Fruit fly (Drosophila melanogaster) whole organism, embryonic: ENCODE data around the gene CG33969.
A peak's percentile ranks its signal among the peaks of the same experiment; 100 is the strongest.

Experiments used
- B-H2 ChIP-seq: fragments of 200-800 bp; sonication (Bioruptor generic); optimal IDR thresholded peaks from 2 replicates; lab custom pipeline; 2018; ENCODE audit warnings: missing biosample characterization, mild to moderate bottlenecking, missing genetic modification characterization
- Blimp-1 ChIP-seq: fragments of 200-800 bp; sonication (Bioruptor generic); optimal IDR thresholded peaks from 3 replicates; lab custom pipeline; 2018; ENCODE audit warnings: missing biosample characterization, missing genetic modification characterization, mild to moderate bottlenecking, moderate library complexity, missing genetic modification reagents
- CG10321 ChIP-seq: fragments of 200-800 bp; sonication (Bioruptor generic); IDR thresholded peaks from 2 replicates; pipeline ENCODE4 v1.3.6; 2022; ENCODE audit warnings: missing biosample characterization, missing genetic modification characterization
- CG10431 ChIP-seq: fragments of 200-800 bp; sonication (Bioruptor generic); optimal IDR thresholded peaks from 3 replicates; lab custom pipeline; 2018; ENCODE audit warnings: missing biosample characterization, mild to moderate bottlenecking, missing genetic modification characterization
- CG10959 ChIP-seq: fragments of 200-800 bp; sonication (Bioruptor generic); IDR thresholded peaks from 2 replicates; pipeline ENCODE4 v1.3.6; 2022; ENCODE audit warnings: missing biosample characterization, missing genetic modification characterization
- CG12659 ChIP-seq: fragments of 200-800 bp; sonication (Bioruptor generic); optimal IDR thresholded peaks from 3 replicates; lab custom pipeline; 2017; ENCODE audit warnings: mild to moderate bottlenecking, missing biosample characterization, missing genetic modification reagents, missing genetic modification characterization
- CG13424 ChIP-seq: fragments of 200-800 bp; sonication (Bioruptor generic); optimal IDR thresholded peaks from 2 replicates; lab custom pipeline; 2019; ENCODE audit warnings: missing biosample characterization, mild to moderate bottlenecking, missing genetic modification characterization, moderate library complexity
- CG14710 ChIP-seq: fragments of 200-800 bp; sonication (Bioruptor generic); optimal IDR thresholded peaks from 3 replicates; lab custom pipeline; 2019; ENCODE audit warnings: missing biosample characterization, mild to moderate bottlenecking, missing genetic modification characterization, moderate library complexity
- CG15269 ChIP-seq: fragments of 200-800 bp; sonication (Bioruptor generic); optimal IDR thresholded peaks from 2 replicates; lab custom pipeline; 2018; ENCODE audit warnings: missing biosample characterization, mild to moderate bottlenecking, missing genetic modification characterization, moderate library complexity
- CG1529 ChIP-seq: fragments of 200-800 bp; sonication (Bioruptor generic); optimal IDR thresholded peaks from 3 replicates; lab custom pipeline; 2018; ENCODE audit warnings: missing biosample characterization, missing genetic modification characterization
- CG1603 ChIP-seq: fragments of 200-800 bp; sonication (Bioruptor generic); optimal IDR thresholded peaks from 2 replicates; lab custom pipeline; 2019; ENCODE audit warnings: missing biosample characterization, mild to moderate bottlenecking, missing genetic modification characterization, moderate library complexity
- CG2120 ChIP-seq: fragments of 200-800 bp; sonication (Bioruptor generic); optimal IDR thresholded peaks from 3 replicates; lab custom pipeline; 2016; ENCODE audit warnings: missing biosample characterization, missing genetic modification characterization
- CG2199 ChIP-seq: fragments of 200-800 bp; sonication (Bioruptor generic); IDR thresholded peaks from 3 replicates; pipeline ENCODE4 v1.3.6; 2022; ENCODE audit warnings: missing biosample characterization, missing genetic modification characterization
- CG2889 ChIP-seq: fragments of 200-800 bp; sonication (Bioruptor generic); IDR thresholded peaks from 3 replicates; pipeline ENCODE4 v1.3.6; 2022; ENCODE audit warnings: missing biosample characterization, missing genetic modification characterization
- CG30020 ChIP-seq: fragments of 200-800 bp; optimal IDR thresholded peaks from 2 replicates; lab custom pipeline; 2019; ENCODE audit warnings: missing biosample characterization, mild to moderate bottlenecking, missing genetic modification characterization, moderate library complexity
- CG31224 ChIP-seq: fragments of 200-800 bp; sonication (Bioruptor generic); IDR thresholded peaks from 2 replicates; pipeline ENCODE4 v1.3.6; 2022; ENCODE audit warnings: missing biosample characterization, missing genetic modification characterization
- CG3726 ChIP-seq: fragments of 200-800 bp; sonication (Bioruptor generic); IDR thresholded peaks from 3 replicates; pipeline ENCODE4, ENCODE4 v1.3.6; 2022; ENCODE audit warnings: missing biosample characterization, missing genetic modification characterization
- CG6654 ChIP-seq: fragments of 200-800 bp; sonication (Bioruptor generic); optimal IDR thresholded peaks from 2 replicates; lab custom pipeline; 2017; ENCODE audit warnings: missing biosample characterization, mild to moderate bottlenecking, missing genetic modification characterization
- CG9876 ChIP-seq: fragments of 200-800 bp; sonication (Bioruptor generic); optimal IDR thresholded peaks from 2 replicates; lab custom pipeline; 2016; ENCODE audit warnings: missing biosample characterization, missing genetic modification characterization
- CG9932 ChIP-seq: fragments of 200-800 bp; sonication (Bioruptor generic); IDR thresholded peaks from 2 replicates; pipeline ENCODE4 v1.3.6; 2022; ENCODE audit warnings: missing biosample characterization, missing genetic modification characterization
- Dek ChIP-seq: fragments of 200-800 bp; sonication (Bioruptor generic); optimal IDR thresholded peaks from 3 replicates; lab custom pipeline; 2019; ENCODE audit warnings: missing biosample characterization, mild to moderate bottlenecking, missing genetic modification characterization, moderate library complexity
- Dll ChIP-seq: fragments of 200-800 bp; sonication (Bioruptor generic); IDR thresholded peaks from 4 replicates; pipeline ENCODE4 v1.3.6; 2022; ENCODE audit warnings: missing biosample characterization, missing genetic modification characterization; ENCODE audit not compliant: partially characterized antibody
- Dp ChIP-seq: fragments of 200-800 bp; sonication (Bioruptor generic); optimal IDR thresholded peaks from 2 replicates; lab custom pipeline; 2018; ENCODE audit warnings: missing biosample characterization, mild to moderate bottlenecking, missing genetic modification characterization, moderate library complexity
- Dref ChIP-seq: fragments of 200-800 bp; sonication (Bioruptor generic); IDR thresholded peaks from 2 replicates; pipeline ENCODE4 v1.3.6; 2022; ENCODE audit warnings: missing biosample characterization, missing genetic modification characterization
- Fer1 ChIP-seq: fragments of 200-800 bp; sonication (Bioruptor generic); optimal IDR thresholded peaks from 2 replicates; lab custom pipeline; 2017; ENCODE audit warnings: missing biosample characterization, mild to moderate bottlenecking, missing genetic modification characterization
- MESR4 ChIP-seq: fragments of 200-800 bp; sonication (Bioruptor generic); optimal IDR thresholded peaks from 2 replicates; lab custom pipeline; 2018; ENCODE audit warnings: missing biosample characterization, mild to moderate bottlenecking, missing genetic modification characterization, moderate library complexity
- Oaz ChIP-seq: fragments of 200-800 bp; sonication (Bioruptor generic); IDR thresholded peaks from 2 replicates; pipeline ENCODE4 v1.3.6; 2022; ENCODE audit warnings: missing biosample characterization, missing genetic modification characterization
- Rx ChIP-seq: fragments of 200-800 bp; sonication (Bioruptor generic); IDR thresholded peaks from 2 replicates; pipeline ENCODE4 v1.3.6; 2022; ENCODE audit warnings: missing biosample characterization, missing genetic modification characterization
- Usf ChIP-seq: fragments of 200-800 bp; sonication (Bioruptor generic); optimal IDR thresholded peaks from 2 replicates; lab custom pipeline; 2017; ENCODE audit warnings: missing genotype, missing biosample characterization, missing genetic modification characterization
- YL-1 ChIP-seq: fragments of 200-800 bp; sonication (Bioruptor generic); optimal IDR thresholded peaks from 3 replicates; lab custom pipeline; 2017; ENCODE audit warnings: missing biosample characterization, mild to moderate bottlenecking, missing genetic modification characterization
- ase ChIP-seq: fragments of 200-800 bp; sonication (Bioruptor generic); IDR thresholded peaks from 3 replicates; pipeline ENCODE4 v1.3.6; 2022; ENCODE audit warnings: missing biosample characterization, missing genetic modification characterization
- ato ChIP-seq: fragments of 200-800 bp; sonication (Bioruptor generic); IDR thresholded peaks from 2 replicates; pipeline ENCODE4 v1.3.6; 2022; ENCODE audit warnings: missing biosample characterization, missing genetic modification characterization; ENCODE audit not compliant: partially characterized antibody
- bbx ChIP-seq: fragments of 200-800 bp; sonication (Bioruptor generic); IDR thresholded peaks from 2 replicates; pipeline ENCODE4 v1.3.6; 2022; ENCODE audit warnings: missing biosample characterization, missing genetic modification characterization; ENCODE audit not compliant: partially characterized antibody
- cad ChIP-seq: fragments of >200 bp; optimal IDR thresholded peaks from 2 replicates; lab custom pipeline; 2017; ENCODE audit warnings: missing biosample characterization, missing genetic modification characterization
- caup ChIP-seq: fragments of 200-800 bp; sonication (Bioruptor generic); optimal IDR thresholded peaks from 3 replicates; lab custom pipeline; 2017; ENCODE audit warnings: missing biosample characterization, mild to moderate bottlenecking, missing genetic modification characterization, moderate library complexity; ENCODE audit not compliant: severe bottlenecking
- crp ChIP-seq, 2 experiments: fragments of 200-800 bp; sonication (Bioruptor generic); optimal IDR thresholded peaks; 2 replicates in 1 of 2; 3 replicates in 1 of 2; lab custom pipeline; 2017; ENCODE audit warnings: missing biosample characterization in 2 of 2, missing genetic modification characterization in 2 of 2, mild to moderate bottlenecking in 1 of 2, moderate library complexity in 1 of 2
- ems ChIP-seq: fragments of 200-800 bp; sonication (Bioruptor generic); optimal IDR thresholded peaks from 3 replicates; lab custom pipeline; 2016; ENCODE audit warnings: missing biosample characterization, missing genetic modification characterization
- eve ChIP-seq, 2 experiments: fragments of >200 bp; optimal IDR thresholded peaks; 2 replicates each; lab custom pipeline; 2017; ENCODE audit warnings: missing biosample characterization in 2 of 2, missing genetic modification characterization in 2 of 2
- fd64A ChIP-seq: fragments of 200-800 bp; sonication (Bioruptor generic); optimal IDR thresholded peaks from 3 replicates; lab custom pipeline; 2018; ENCODE audit warnings: missing biosample characterization, mild to moderate bottlenecking, missing genetic modification characterization
- hbn ChIP-seq: fragments of 200-800 bp; sonication (Bioruptor generic); IDR thresholded peaks from 2 replicates; pipeline ENCODE4 v1.3.6; 2022; ENCODE audit warnings: missing biosample characterization, missing genetic modification characterization; ENCODE audit not compliant: partially characterized antibody
- onecut ChIP-seq: fragments of 200-800 bp; sonication (Bioruptor generic); IDR thresholded peaks from 2 replicates; pipeline ENCODE4 v1.3.6; 2022; ENCODE audit warnings: missing biosample characterization, missing genetic modification characterization
- pb ChIP-seq: fragments of 200-800 bp; sonication (Bioruptor generic); optimal IDR thresholded peaks from 3 replicates; lab custom pipeline; 2016; ENCODE audit warnings: missing biosample characterization, missing genetic modification characterization
- prd ChIP-seq, 3 experiments: fragments of >200 bp in 2 of 3; fragments of 200-800 bp in 1 of 3; sonication (Bioruptor generic) in 1 of 3; optimal IDR thresholded peaks in 2 of 3; IDR thresholded peaks in 1 of 3; 2 replicates in 2 of 3; 3 replicates in 1 of 3; pipeline versions ENCODE4 v1.3.6 to Lab custom; 2017 to 2022; ENCODE audit warnings: missing biosample characterization in 1 of 3, missing genetic modification characterization in 1 of 3
- sisA ChIP-seq: fragments of 200-800 bp; sonication (Bioruptor generic); IDR thresholded peaks from 2 replicates; pipeline ENCODE4 v1.3.6; 2022; ENCODE audit warnings: missing biosample characterization, missing genetic modification characterization
- stwl ChIP-seq: fragments of 200-800 bp; sonication (Bioruptor generic); optimal IDR thresholded peaks from 3 replicates; lab custom pipeline; 2018; ENCODE audit warnings: missing biosample characterization, mild to moderate bottlenecking, missing genetic modification characterization, moderate library complexity
- tgo ChIP-seq: fragments of 200-800 bp; sonication (Bioruptor generic); IDR thresholded peaks from 3 replicates; pipeline ENCODE4 v1.3.6; 2022; ENCODE audit warnings: missing biosample characterization, missing genetic modification characterization
- trem ChIP-seq: fragments of 200-800 bp; optimal IDR thresholded peaks from 3 replicates; lab custom pipeline; 2019; ENCODE audit warnings: missing biosample characterization, mild to moderate bottlenecking, missing genetic modification characterization, moderate library complexity
- ttk ChIP-seq: fragments of 200-800 bp; sonication (Bioruptor generic); IDR thresholded peaks from 2 replicates; pipeline ENCODE4 v2.1.2; 2022; ENCODE audit warnings: missing biosample characterization, missing genetic modification characterization
- twi ChIP-seq: fragments of 200-800 bp; optimal IDR thresholded peaks from 2 replicates; lab custom pipeline; 2019; ENCODE audit warnings: missing biosample characterization, mild to moderate bottlenecking, missing genetic modification characterization, moderate library complexity
- vnd ChIP-seq: fragments of 200-800 bp; sonication (Bioruptor generic); IDR thresholded peaks from 3 replicates; pipeline ENCODE4 v1.3.6; 2022; ENCODE audit warnings: missing biosample characterization, missing genetic modification characterization; ENCODE audit not compliant: partially characterized antibody

The CG33969 gene

DNA sequence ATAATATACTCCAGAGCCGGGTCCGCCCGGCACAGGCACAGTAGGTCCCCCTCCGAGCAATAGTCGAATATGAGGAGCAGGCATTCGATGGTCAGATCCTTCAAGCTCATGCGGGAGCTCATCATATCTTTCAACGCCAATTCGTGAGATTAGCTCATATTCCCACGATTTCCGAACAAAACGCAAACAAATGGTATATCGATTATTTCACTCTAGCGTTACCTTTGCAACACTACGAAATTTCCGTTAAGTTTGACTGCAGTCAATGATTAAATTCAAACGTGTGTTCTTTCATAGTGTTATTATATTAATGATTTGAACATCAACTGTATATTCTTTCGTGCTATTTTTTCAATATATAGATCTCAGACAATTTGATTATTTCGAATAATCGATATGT, at the start of gene CG33969 (continued):
- TF ChIP-seq ase (GFP tag; lab: Robert Waterston, UW) (no peak), Blimp-1 (no peak), B-H2 (GFP tag; lab: Kevin White, UChicago) (peak; percentile 12), CG3726 (no peak), cad (no peak), bbx (GFP tag; lab: Robert Waterston, UW) (peak; percentile 44; the same call in 1 of the 2 replicates), Dll (GFP tag; lab: Robert Waterston, UW) (peak; percentile 39; the same call in 1 of the 4 replicates), CG15269 (no peak), tgo (no peak), YL-1 (GFP tag; lab: Kevin White, UChicago) (peak; percentile 58), pb (no peak), eve (GFP tag; optimal IDR thresholded peaks at IDR 0.05; lab: Kevin White, UChicago) (no peak), ems (GFP tag; lab: Kevin White, UChicago) (no peak), sisA (GFP tag; lab: Robert Waterston, UW) (no peak), onecut (GFP tag; lab: Robert Waterston, UW) (peak; percentile 92), CG1529 (GFP tag; lab: Kevin White, UChicago) (no peak), CG2889 (GFP tag; lab: Robert Waterston, UW) (no peak), CG2199 (GFP tag; lab: Robert Waterston, UW) (0 out of 3 replicates have a peak, but pooled peaks have one; percentile 11), hbn (GFP tag; lab: Robert Waterston, UW) (peak; percentile 32; the same call in 1 of the 2 replicates), Dref (GFP tag; lab: Robert Waterston, UW) (peak; percentile 64), CG9932 (GFP tag; lab: Robert Waterston, UW) (no peak), twi (no peak), Usf (GFP tag; lab: Kevin White, UChicago) (no peak), ttk (GFP tag; lab: Robert Waterston, UW) (no peak), CG14710 (tag; lab: Kevin White, UChicago) (peak; percentile 21), CG1603 (tag; lab: Kevin White, UChicago) (peak; percentile 66), crp (GFP tag; optimal IDR thresholded peaks at IDR 0.05; lab: Kevin White, UChicago) (peak in 1 of 2 experiments; percentile 35), CG13424 (tag; lab: Kevin White, UChicago) (no peak), fd64A (GFP tag; lab: Kevin White, UChicago) (no peak), CG6654 (GFP tag; lab: Kevin White, UChicago) (no peak), MESR4 (GFP tag; lab: Kevin White, UChicago) (peak; percentile 57), CG9876 (GFP tag; lab: Kevin White, UChicago) (no peak), CG10321 (GFP tag; lab: Robert Waterston, UW) (no peak), Fer1 (GFP tag; lab: Kevin White, UChicago) (no peak), CG12659 (peak; percentile 22), prd (optimal IDR thresholded peaks at IDR 0.05; lab: Kevin White, UChicago) (no peak), prd (GFP tag; IDR thresholded peaks at IDR 0.05; lab: Robert Waterston, UW) (no peak), Rx (GFP tag; lab: Robert Waterston, UW) (no peak), Dp (GFP tag; lab: Kevin White, UChicago) (peak; percentile 44), CG2120 (GFP tag; lab: Kevin White, UChicago) (peak; percentile 16), trem (tag; lab: Kevin White, UChicago) (peak; percentile 33), caup (no peak), CG10959 (GFP tag; lab: Robert Waterston, UW) (no peak), ato (0 out of 2 replicates have a peak, but pooled peaks have one; percentile 26), CG31224 (GFP tag; lab: Robert Waterston, UW) (no peak), Dek (tag; lab: Kevin White, UChicago) (no peak), Oaz (GFP tag; lab: Robert Waterston, UW) (no peak), CG10431 (GFP tag; lab: Kevin White, UChicago) (no peak), vnd (no peak), stwl (tag; lab: Kevin White, UChicago) (peak; percentile 87), CG30020 (tag; lab: Kevin White, UChicago) (peak; percentile 9)
